Fruit fly (Drosophila melanogaster) whole organism, embryonic: Measurements from ENCODE around the gene Ppcs.

ENCODE experiments used
- Asciz ChIP-seq: fragments of 200-800 bp; sonication (Bioruptor generic); optimal IDR thresholded peaks from 2 replicates; lab custom pipeline; 2017; ENCODE audit warnings: missing biosample characterization, mild to moderate bottlenecking, missing genetic modification characterization, missing genetic modification reagents
- Awh ChIP-seq: fragments of 200-800 bp; sonication (Bioruptor generic); IDR thresholded peaks from 2 replicates; pipeline ENCODE4, ENCODE4 v1.3.6; 2022; ENCODE audit warnings: missing biosample characterization, missing genetic modification characterization
- B-H1 ChIP-seq: fragments of 200-800 bp; sonication (Bioruptor generic); IDR thresholded peaks from 3 replicates; pipeline ENCODE4 v1.3.6; 2022; ENCODE audit warnings: missing biosample characterization, missing genetic modification characterization
- Blimp-1 ChIP-seq: fragments of 200-800 bp; sonication (Bioruptor generic); optimal IDR thresholded peaks from 3 replicates; lab custom pipeline; 2018; ENCODE audit warnings: missing biosample characterization, missing genetic modification characterization, mild to moderate bottlenecking, moderate library complexity, missing genetic modification reagents
- CG10209 ChIP-seq: fragments of 200-800 bp; sonication (Bioruptor generic); optimal IDR thresholded peaks from 3 replicates; lab custom pipeline; 2017; ENCODE audit warnings: missing biosample characterization, mild to moderate bottlenecking, missing genetic modification characterization, missing genetic modification reagents
- CG10979 ChIP-seq: fragments of 200-800 bp; sonication (Bioruptor generic); optimal IDR thresholded peaks from 2 replicates; lab custom pipeline; 2018; ENCODE audit warnings: missing biosample characterization, mild to moderate bottlenecking, missing genetic modification characterization, moderate library complexity
- CG11560 ChIP-seq: fragments of 200-800 bp; sonication (Bioruptor generic); IDR thresholded peaks from 3 replicates; pipeline ENCODE4 v1.3.6; 2022; ENCODE audit warnings: missing biosample characterization, missing genetic modification characterization
- CG13287 ChIP-seq: fragments of 200-800 bp; sonication (Bioruptor generic); IDR thresholded peaks from 2 replicates; pipeline ENCODE4 v1.3.6; 2022; ENCODE audit warnings: missing biosample characterization, missing genetic modification characterization; ENCODE audit not compliant: partially characterized antibody
- CG14050 ChIP-seq: fragments of 200-800 bp; sonication (Bioruptor generic); IDR thresholded peaks from 3 replicates; pipeline ENCODE4 v1.3.6; 2022; ENCODE audit warnings: missing biosample characterization, missing genetic modification characterization
- CG14860 ChIP-seq: fragments of 200-800 bp; sonication (Bioruptor generic); IDR thresholded peaks from 3 replicates; pipeline ENCODE4 v1.3.6; 2022; ENCODE audit warnings: missing biosample characterization, missing genetic modification characterization; ENCODE audit not compliant: partially characterized antibody
- CG17186 ChIP-seq: fragments of 200-800 bp; sonication (Bioruptor generic); optimal IDR thresholded peaks from 3 replicates; lab custom pipeline; 2017; ENCODE audit warnings: missing biosample characterization, missing genetic modification reagents, missing genetic modification characterization
- CG17359 ChIP-seq: fragments of 200-800 bp; sonication (Bioruptor generic); optimal IDR thresholded peaks from 3 replicates; lab custom pipeline; 2018; ENCODE audit warnings: missing biosample characterization, mild to moderate bottlenecking, missing genetic modification characterization, moderate library complexity
- CG18599 ChIP-seq: fragments of 200-800 bp; sonication (Bioruptor generic); optimal IDR thresholded peaks from 3 replicates; lab custom pipeline; 2017; ENCODE audit warnings: missing biosample characterization, missing genetic modification characterization, mild to moderate bottlenecking, moderate library complexity, missing genetic modification reagents
- CG2129 ChIP-seq: fragments of 200-800 bp; sonication (Bioruptor generic); IDR thresholded peaks from 2 replicates; pipeline ENCODE4 v1.3.6; 2022; ENCODE audit warnings: missing biosample characterization, missing genetic modification characterization; ENCODE audit not compliant: partially characterized antibody
- CG30403 ChIP-seq: fragments of 200-800 bp; sonication (Bioruptor generic); optimal IDR thresholded peaks from 3 replicates; lab custom pipeline; 2016; ENCODE audit warnings: missing biosample characterization, missing genetic modification characterization
- CG31365 ChIP-seq: fragments of 200-800 bp; sonication (Bioruptor generic); optimal IDR thresholded peaks from 2 replicates; lab custom pipeline; 2018; ENCODE audit warnings: missing biosample characterization, mild to moderate bottlenecking, missing genetic modification characterization
- CG31441 ChIP-seq: fragments of 200-800 bp; sonication (Bioruptor generic); IDR thresholded peaks from 2 replicates; pipeline ENCODE4 v1.3.6; 2022; ENCODE audit warnings: missing biosample characterization, missing genetic modification characterization
- CG3163 ChIP-seq: fragments of 200-800 bp; sonication (Bioruptor generic); optimal IDR thresholded peaks from 3 replicates; lab custom pipeline; 2016; ENCODE audit warnings: missing biosample characterization, missing genetic modification characterization
- CG42726 ChIP-seq: fragments of 200-800 bp; sonication (Bioruptor generic); IDR thresholded peaks from 2 replicates; pipeline ENCODE4 v1.3.6; 2022; ENCODE audit warnings: missing biosample characterization, missing genetic modification characterization; ENCODE audit not compliant: partially characterized antibody
- CG7963 ChIP-seq: fragments of 200-800 bp; sonication (Bioruptor generic); IDR thresholded peaks from 3 replicates; pipeline ENCODE4 v1.3.6; 2022; ENCODE audit warnings: missing biosample characterization, missing genetic modification characterization; ENCODE audit not compliant: partially characterized antibody
- CG8089 ChIP-seq: fragments of 200-800 bp; sonication (Bioruptor generic); optimal IDR thresholded peaks from 3 replicates; lab custom pipeline; 2016; ENCODE audit warnings: missing biosample characterization, missing genetic modification characterization
- CG9876 ChIP-seq: fragments of 200-800 bp; sonication (Bioruptor generic); optimal IDR thresholded peaks from 2 replicates; lab custom pipeline; 2016; ENCODE audit warnings: missing biosample characterization, missing genetic modification characterization
- CG9932 ChIP-seq: fragments of 200-800 bp; sonication (Bioruptor generic); IDR thresholded peaks from 2 replicates; pipeline ENCODE4 v1.3.6; 2022; ENCODE audit warnings: missing biosample characterization, missing genetic modification characterization
- CoRest ChIP-seq: fragments of 200-800 bp; sonication (Bioruptor generic); optimal IDR thresholded peaks from 3 replicates; lab custom pipeline; 2018; ENCODE audit warnings: missing biosample characterization, mild to moderate bottlenecking, missing genetic modification characterization, moderate library complexity
- Gsc ChIP-seq: fragments of 200-800 bp; sonication (Bioruptor generic); IDR thresholded peaks from 2 replicates; pipeline ENCODE4 v1.3.6; 2022; ENCODE audit warnings: missing biosample characterization, missing genetic modification characterization
- NK7.1 ChIP-seq: fragments of 200-800 bp; sonication (Bioruptor generic); optimal IDR thresholded peaks from 3 replicates; lab custom pipeline; 2016; ENCODE audit warnings: missing biosample characterization, missing genetic modification characterization
- Optix ChIP-seq: fragments of 200-800 bp; sonication (Bioruptor generic); IDR thresholded peaks from 3 replicates; pipeline ENCODE4 v1.3.6; 2022; ENCODE audit warnings: missing biosample characterization, missing genetic modification characterization
- PHDP ChIP-seq: fragments of 200-800 bp; sonication (Bioruptor generic); optimal IDR thresholded peaks from 3 replicates; lab custom pipeline; 2018; ENCODE audit warnings: missing biosample characterization, mild to moderate bottlenecking, missing genetic modification characterization, moderate library complexity
- Sin3A ChIP-seq: fragments of >200 bp; optimal IDR thresholded peaks from 2 replicates; lab custom pipeline; 2018
- Sox100B ChIP-seq: fragments of 200-800 bp; sonication (Bioruptor generic); optimal IDR thresholded peaks from 3 replicates; lab custom pipeline; 2018; ENCODE audit warnings: missing biosample characterization, mild to moderate bottlenecking, missing genetic modification characterization
- YL-1 ChIP-seq: fragments of 200-800 bp; sonication (Bioruptor generic); optimal IDR thresholded peaks from 3 replicates; lab custom pipeline; 2017; ENCODE audit warnings: missing biosample characterization, mild to moderate bottlenecking, missing genetic modification characterization
- ara ChIP-seq: fragments of 200-800 bp; sonication (Bioruptor generic); IDR thresholded peaks from 2 replicates; pipeline ENCODE4 v1.3.6; 2022; ENCODE audit warnings: missing biosample characterization, missing genetic modification characterization
- ash1 ChIP-seq: fragments of 200-800 bp; sonication (Bioruptor generic); optimal IDR thresholded peaks from 2 replicates; lab custom pipeline; 2018; ENCODE audit warnings: missing biosample characterization, mild to moderate bottlenecking, missing genetic modification characterization
- chn ChIP-seq: fragments of 200-800 bp; sonication (Bioruptor generic); optimal IDR thresholded peaks from 2 replicates; lab custom pipeline; 2016; ENCODE audit warnings: missing biosample characterization, missing genetic modification characterization
- ci ChIP-seq: fragments of 200-800 bp; sonication (Bioruptor generic); IDR thresholded peaks from 3 replicates; pipeline ENCODE4 v1.3.6; 2022; ENCODE audit warnings: missing biosample characterization, missing genetic modification characterization
- dmrt11E ChIP-seq: fragments of 200-800 bp; sonication (Bioruptor generic); optimal IDR thresholded peaks from 3 replicates; lab custom pipeline; 2018; ENCODE audit warnings: missing biosample characterization, mild to moderate bottlenecking, missing genetic modification characterization, moderate library complexity
- emc ChIP-seq: fragments of 200-800 bp; sonication (Bioruptor generic); optimal IDR thresholded peaks from 2 replicates; lab custom pipeline; 2016; ENCODE audit warnings: missing biosample characterization, missing genetic modification characterization
- ham ChIP-seq: fragments of 200-800 bp; sonication (Bioruptor generic); IDR thresholded peaks from 2 replicates; pipeline ENCODE4 v1.3.6; 2022; ENCODE audit warnings: missing biosample characterization, missing genetic modification characterization
- hbn ChIP-seq: fragments of 200-800 bp; sonication (Bioruptor generic); IDR thresholded peaks from 2 replicates; pipeline ENCODE4 v1.3.6; 2022; ENCODE audit warnings: missing biosample characterization, missing genetic modification characterization; ENCODE audit not compliant: partially characterized antibody
- pb ChIP-seq: fragments of 200-800 bp; sonication (Bioruptor generic); optimal IDR thresholded peaks from 3 replicates; lab custom pipeline; 2016; ENCODE audit warnings: missing biosample characterization, missing genetic modification characterization
- rib ChIP-seq: fragments of 200-800 bp; sonication (Bioruptor generic); IDR thresholded peaks from 2 replicates; pipeline ENCODE4 v1.3.6; 2022; ENCODE audit warnings: missing biosample characterization, missing genetic modification characterization
- shn ChIP-seq: fragments of 200-800 bp; sonication (Bioruptor generic); optimal IDR thresholded peaks from 3 replicates; lab custom pipeline; 2016; ENCODE audit warnings: missing biosample characterization, missing genetic modification characterization
- sisA ChIP-seq: fragments of 200-800 bp; sonication (Bioruptor generic); IDR thresholded peaks from 2 replicates; pipeline ENCODE4 v1.3.6; 2022; ENCODE audit warnings: missing biosample characterization, missing genetic modification characterization
- slp2 ChIP-seq: fragments of 200-800 bp; sonication (Bioruptor generic); optimal IDR thresholded peaks from 2 replicates; lab custom pipeline; 2016; ENCODE audit warnings: missing biosample characterization, missing genetic modification characterization
- stwl ChIP-seq: fragments of 200-800 bp; sonication (Bioruptor generic); optimal IDR thresholded peaks from 3 replicates; lab custom pipeline; 2018; ENCODE audit warnings: missing biosample characterization, mild to moderate bottlenecking, missing genetic modification characterization, moderate library complexity
- tap ChIP-seq: fragments of 200-800 bp; optimal IDR thresholded peaks from 3 replicates; lab custom pipeline; 2019; ENCODE audit warnings: missing biosample characterization, mild to moderate bottlenecking, missing genetic modification characterization, moderate library complexity
- vnd ChIP-seq: fragments of 200-800 bp; sonication (Bioruptor generic); IDR thresholded peaks from 3 replicates; pipeline ENCODE4 v1.3.6; 2022; ENCODE audit warnings: missing biosample characterization, missing genetic modification characterization; ENCODE audit not compliant: partially characterized antibody
- wek ChIP-seq: fragments of 200-800 bp; sonication (Bioruptor generic); optimal IDR thresholded peaks from 3 replicates; lab custom pipeline; 2018; ENCODE audit warnings: missing biosample characterization, mild to moderate bottlenecking, missing genetic modification characterization, moderate library complexity
- z ChIP-seq: fragments of 200-800 bp; sonication (Bioruptor generic); IDR thresholded peaks from 3 replicates; pipeline ENCODE4 v1.3.6; 2022; ENCODE audit warnings: missing biosample characterization, missing genetic modification characterization

The Ppcs gene

dm6 chr3R:19156670-19157402, 9.1 kb upstream of the Ppcs start, which contains the start of gene nanos (continued):
- TF ChIP-seq CG7963 (GFP tag; lab: Robert Waterston, UW) = peak; percentile 98
- peak; percentile 69 for TF ChIP-seq CG31441 (GFP tag; lab: Robert Waterston, UW)
- peak; percentile 31 for TF ChIP-seq CG17359 (tag; lab: Kevin White, UChicago)
- peak; percentile 38 for TF ChIP-seq NK7.1 (GFP tag; lab: Kevin White, UChicago)
- TF ChIP-seq dmrt11E (tag; lab: Kevin White, UChicago) = no peak
- peak; percentile 48 for TF ChIP-seq shn
- TF ChIP-seq Sox100B (GFP tag; lab: Kevin White, UChicago) = peak; percentile 20
- 0 out of 2 replicates have a peak, but pooled peaks have one; percentile 18 for TF ChIP-seq ham (GFP tag; lab: Robert Waterston, UW)
- no peak for TF ChIP-seq z (GFP tag; lab: Robert Waterston, UW)
- TF ChIP-seq ara (GFP tag; lab: Robert Waterston, UW) = peak; percentile 55
- peak; percentile 27 for TF ChIP-seq PHDP
- TF ChIP-seq CG13287 (GFP tag; lab: Robert Waterston, UW) = peak; percentile 99
- TF ChIP-seq CG8089 (GFP tag; lab: Kevin White, UChicago) = no peak
- peak; percentile 60 for TF ChIP-seq sisA (GFP tag; lab: Robert Waterston, UW)
- TF ChIP-seq tap (tag; lab: Kevin White, UChicago) = peak; percentile 11
- peak; percentile 12 for TF ChIP-seq CG10979
- peak; percentile 96 for TF ChIP-seq CG9932 (GFP tag; lab: Robert Waterston, UW)
- TF ChIP-seq B-H1 (GFP tag; lab: Robert Waterston, UW) = no peak
- peak; percentile 58 for TF ChIP-seq CG9876
- peak; percentile 61; the same call in 2 of the 3 replicates for TF ChIP-seq Optix
- peak; percentile 6 for TF ChIP-seq Blimp-1 (GFP tag; lab: Kevin White, UChicago)
- peak; percentile 61 for TF ChIP-seq CG3163 (GFP tag; lab: Kevin White, UChicago)
- peak; percentile 56 for TF ChIP-seq pb (GFP tag; lab: Kevin White, UChicago)
- TF ChIP-seq Awh = no peak
- TF ChIP-seq CG30403 (GFP tag; lab: Kevin White, UChicago) = peak; percentile 57
- TF ChIP-seq CG42726 (GFP tag; lab: Robert Waterston, UW) = peak; percentile 99
- peak; percentile 56 for TF ChIP-seq CG18599 (GFP tag; lab: Kevin White, UChicago)
- TF ChIP-seq YL-1 (GFP tag; lab: Kevin White, UChicago) = peak; percentile 81
- peak; percentile 68 for TF ChIP-seq CoRest
- peak; percentile 76 for TF ChIP-seq Sin3A (lab: Kevin White, UChicago)
- peak; percentile 65 for TF ChIP-seq CG10209 (GFP tag; lab: Kevin White, UChicago)
- TF ChIP-seq CG14860 (GFP tag; lab: Robert Waterston, UW) = peak; percentile 97
- no peak for TF ChIP-seq CG11560 (tag; lab: Robert Waterston, UW)
- peak; percentile 69 for TF ChIP-seq ash1
- TF ChIP-seq hbn (GFP tag; lab: Robert Waterston, UW) = peak; percentile 99
- TF ChIP-seq wek = peak; percentile 36
- TF ChIP-seq Gsc = no peak
- TF ChIP-seq slp2 = no peak
- TF ChIP-seq CG14050 (GFP tag; lab: Robert Waterston, UW) = no peak
- peak; percentile 81 for TF ChIP-seq ci
- TF ChIP-seq rib = 0 out of 2 replicates have a peak, but pooled peaks have one; percentile 53
- TF ChIP-seq CG17186 = peak; percentile 98
- no peak for TF ChIP-seq Asciz
- no peak for TF ChIP-seq CG31365 (tag; lab: Kevin White, UChicago)
- peak; percentile 35 for TF ChIP-seq chn (GFP tag; lab: Kevin White, UChicago)
- TF ChIP-seq CG2129 (GFP tag; lab: Robert Waterston, UW) = peak; percentile 92
- TF ChIP-seq stwl (tag; lab: Kevin White, UChicago) = peak; percentile 61
- peak; percentile 98 for TF ChIP-seq vnd
- peak; percentile 20 for TF ChIP-seq emc
